Worm (Caenorhabditis elegans) whole organism, L1 larva: Measurements from ENCODE around the gene ztf-27.
A peak's percentile ranks its signal among the peaks of the same experiment; 100 is the strongest.

ENCODE experiments used
- C16A3.4 ChIP-seq: fragments of 150-350 bp; optimal IDR thresholded peaks from 2 replicates; lab custom pipeline; 2014; ENCODE audit warnings: missing biosample characterization, missing genetic modification characterization
- F16B12.6 ChIP-seq: fragments of 150-350 bp; optimal IDR thresholded peaks from 2 replicates; lab custom pipeline; 2014; ENCODE audit warnings: missing biosample characterization, missing genetic modification characterization
- ama-1 ChIP-seq: fragments of 150-350 bp; optimal IDR thresholded peaks from 2 replicates; lab custom pipeline; 2014
- blmp-1 ChIP-seq: fragments of 150-350 bp; optimal IDR thresholded peaks from 2 replicates; lab custom pipeline; 2014; ENCODE audit warnings: missing biosample characterization, missing genetic modification characterization
- ceh-63 ChIP-seq: fragments of 200-800 bp; sonication (Bioruptor generic); optimal IDR thresholded peaks from 2 replicates; lab custom pipeline; 2018; ENCODE audit warnings: mild to moderate bottlenecking, missing genetic modification characterization, missing compliant biosample characterization
- ceh-88 ChIP-seq: fragments of 200-800 bp; sonication (Bioruptor generic); IDR thresholded peaks from 2 replicates; pipeline ENCODE4 v1.3.6; 2022; ENCODE audit warnings: missing genetic modification characterization, missing compliant biosample characterization
- ceh-90 ChIP-seq: sonication (generic microtip); optimal IDR thresholded peaks from 2 replicates; lab custom pipeline; 2016; ENCODE audit warnings: missing genetic modification characterization, missing compliant biosample characterization
- ces-1 ChIP-seq: fragments of 150-350 bp; optimal IDR thresholded peaks from 2 replicates; lab custom pipeline; 2014; ENCODE audit warnings: missing biosample characterization, missing genetic modification reagents, missing genetic modification characterization
- dpl-1 ChIP-seq, 3 experiments: fragments of 150-350 bp in 2 of 3; sonication (generic microtip) in 1 of 3; optimal IDR thresholded peaks; 2 replicates each; lab custom pipeline; 2014 to 2017; ENCODE audit warnings: missing biosample characterization in 3 of 3, missing genetic modification characterization in 3 of 3, missing genetic modification reagents in 3 of 3
- dsc-1 ChIP-seq: sonication (generic microtip); optimal IDR thresholded peaks from 2 replicates; lab custom pipeline; 2016; ENCODE audit warnings: mild to moderate bottlenecking, missing genetic modification characterization, missing compliant biosample characterization
- efl-1 ChIP-seq, 4 experiments: fragments of 150-350 bp; optimal IDR thresholded peaks in 3 of 4; peaks in 1 of 4; 1 replicate in 1 of 4; 2 replicates in 3 of 4; lab custom pipeline; 2014; ENCODE audit warnings: missing biosample characterization in 2 of 4, missing genetic modification characterization in 2 of 4, missing genetic modification reagents in 2 of 4
- efl-3 ChIP-seq: fragments of 200-800 bp; sonication (Bioruptor generic); optimal IDR thresholded peaks from 2 replicates; lab custom pipeline; 2018; ENCODE audit warnings: mild to moderate bottlenecking, missing genetic modification characterization, missing compliant biosample characterization
- egl-13 ChIP-seq: sonication (generic microtip); optimal IDR thresholded peaks from 2 replicates; lab custom pipeline; 2016; ENCODE audit warnings: missing genotype, missing genetic modification reagents, missing genetic modification characterization, missing compliant biosample characterization
- ets-5 ChIP-seq: fragments of 200-800 bp; sonication (Bioruptor generic); IDR thresholded peaks from 2 replicates; pipeline ENCODE4 v1.3.6; 2022; ENCODE audit warnings: missing genetic modification characterization, missing compliant biosample characterization
- fkh-10 ChIP-seq: sonication (generic microtip); optimal IDR thresholded peaks from 2 replicates; lab custom pipeline; 2017; ENCODE audit warnings: missing biosample characterization, missing genetic modification reagents, missing genetic modification characterization
- fkh-8 ChIP-seq: sonication (generic microtip); optimal IDR thresholded peaks from 2 replicates; lab custom pipeline; 2016; ENCODE audit warnings: mild to moderate bottlenecking, missing genetic modification characterization, missing compliant biosample characterization
- fos-1 ChIP-seq: fragments of 150-350 bp; optimal IDR thresholded peaks from 2 replicates; lab custom pipeline; 2014; ENCODE audit warnings: missing biosample characterization, missing genetic modification characterization
- grh-1 ChIP-seq: fragments of 200-800 bp; sonication (Bioruptor generic); IDR thresholded peaks from 2 replicates; pipeline ENCODE4 v1.3.6; 2022; ENCODE audit warnings: missing genetic modification reagents, missing genetic modification characterization, missing compliant biosample characterization
- hlh-17 ChIP-seq: fragments of 200-800 bp; sonication (Bioruptor generic); optimal IDR thresholded peaks from 2 replicates; lab custom pipeline; 2018; ENCODE audit warnings: missing genetic modification characterization, mild to moderate bottlenecking, missing compliant biosample characterization, moderate library complexity, borderline replicate concordance
- hpl-2 ChIP-seq: fragments of 150-350 bp; optimal IDR thresholded peaks from 2 replicates; lab custom pipeline; 2014; ENCODE audit warnings: missing biosample characterization, missing genetic modification reagents, missing genetic modification characterization
- irx-1 ChIP-seq: sonication (generic microtip); optimal IDR thresholded peaks from 2 replicates; lab custom pipeline; 2016; ENCODE audit warnings: missing genetic modification characterization, missing compliant biosample characterization
- jun-1 ChIP-seq: fragments of 150-350 bp; optimal IDR thresholded peaks from 2 replicates; lab custom pipeline; 2014; ENCODE audit warnings: missing biosample characterization, missing genetic modification reagents, missing genetic modification characterization
- lin-14 ChIP-seq: fragments of 200-800 bp; sonication (Bioruptor generic); optimal IDR thresholded peaks from 2 replicates; lab custom pipeline; 2018; ENCODE audit warnings: mild to moderate bottlenecking, missing genetic modification characterization, moderate library complexity, missing compliant biosample characterization
- lin-15B ChIP-seq: fragments of 150-350 bp; sonication (generic microtip); optimal IDR thresholded peaks from 3 replicates; lab custom pipeline; 2014; ENCODE audit warnings: missing biosample characterization, missing genetic modification characterization
- lin-35 ChIP-seq, 2 experiments: fragments of 150-350 bp; optimal IDR thresholded peaks; 2 replicates each; lab custom pipeline; 2014; ENCODE audit warnings: missing biosample characterization in 2 of 2, missing genetic modification characterization in 2 of 2, missing genetic modification reagents in 2 of 2
- lin-39 ChIP-seq: fragments of 150-350 bp; optimal IDR thresholded peaks from 2 replicates; lab custom pipeline; 2014; ENCODE audit warnings: missing biosample characterization, missing genetic modification reagents, missing genetic modification characterization
- lir-3 ChIP-seq: sonication (generic microtip); optimal IDR thresholded peaks from 2 replicates; lab custom pipeline; 2016; ENCODE audit warnings: mild to moderate bottlenecking, missing genetic modification characterization, moderate library complexity, missing compliant biosample characterization; ENCODE audit not compliant: poor library complexity
- lsy-2 ChIP-seq, 2 experiments: fragments of 150-350 bp; optimal IDR thresholded peaks; 2 replicates each; lab custom pipeline; 2014; ENCODE audit warnings: missing biosample characterization in 2 of 2, missing genetic modification characterization in 2 of 2
- mab-9 ChIP-seq: fragments of 200-800 bp; sonication (Bioruptor generic); IDR thresholded peaks from 2 replicates; pipeline ENCODE4 v1.3.6; 2022; ENCODE audit warnings: missing genetic modification reagents, missing genetic modification characterization, missing compliant biosample characterization
- mdl-1 ChIP-seq, 2 experiments: fragments of 150-350 bp; optimal IDR thresholded peaks; 2 replicates each; lab custom pipeline; 2014 to 2017; ENCODE audit warnings: missing biosample characterization in 2 of 2, missing genetic modification characterization in 2 of 2, inconsistent platforms in 1 of 2
- mef-2 ChIP-seq: fragments of 150-350 bp; optimal IDR thresholded peaks from 2 replicates; lab custom pipeline; 2014; ENCODE audit warnings: missing biosample characterization, missing genetic modification characterization
- mep-1 ChIP-seq: fragments of 150-350 bp; optimal IDR thresholded peaks from 2 replicates; lab custom pipeline; 2014; ENCODE audit warnings: missing biosample characterization, missing genetic modification characterization
- nhr-11 ChIP-seq: fragments of 150-350 bp; optimal IDR thresholded peaks from 2 replicates; lab custom pipeline; 2014; ENCODE audit warnings: missing biosample characterization, missing genetic modification characterization
- nhr-12 ChIP-seq: sonication (generic microtip); optimal IDR thresholded peaks from 2 replicates; lab custom pipeline; 2017; ENCODE audit warnings: missing biosample characterization, missing genetic modification characterization
- nhr-19 ChIP-seq: fragments of 200-800 bp; sonication (Bioruptor generic); conservative IDR thresholded peaks from 2 replicates; pipeline ENCODE4 v1.3.6; 2022; ENCODE audit warnings: missing genetic modification characterization, missing compliant biosample characterization
- nhr-20 ChIP-seq: sonication (generic microtip); optimal IDR thresholded peaks from 2 replicates; lab custom pipeline; 2016; ENCODE audit warnings: mild to moderate bottlenecking, missing genetic modification characterization, missing compliant biosample characterization
- nhr-28 ChIP-seq: fragments of 150-350 bp; optimal IDR thresholded peaks from 2 replicates; lab custom pipeline; 2014; ENCODE audit warnings: missing biosample characterization, missing genetic modification characterization
- nhr-71 ChIP-seq: sonication (generic microtip); optimal IDR thresholded peaks from 2 replicates; lab custom pipeline; 2016; ENCODE audit warnings: mild to moderate bottlenecking, missing genetic modification characterization, moderate library complexity, missing compliant biosample characterization
- nhr-76 ChIP-seq: sonication (generic microtip); optimal IDR thresholded peaks from 2 replicates; lab custom pipeline; 2017; ENCODE audit warnings: missing biosample characterization, missing genetic modification characterization
- nhr-84 ChIP-seq: sonication (generic microtip); optimal IDR thresholded peaks from 2 replicates; lab custom pipeline; 2017; ENCODE audit warnings: missing biosample characterization, missing genetic modification characterization
- nhr-85 ChIP-seq: sonication (generic microtip); peaks from one replicate; lab custom pipeline; 2016; ENCODE audit warnings: missing genetic modification characterization, inconsistent platforms, missing compliant biosample characterization
- pqm-1 ChIP-seq: sonication (generic microtip); optimal IDR thresholded peaks from 3 replicates; lab custom pipeline; 2017; ENCODE audit warnings: missing biosample characterization, missing genetic modification characterization
- snpc-4 ChIP-seq: fragments of 150-350 bp; optimal IDR thresholded peaks from 2 replicates; lab custom pipeline; 2014; ENCODE audit warnings: missing biosample characterization, missing genetic modification characterization
- snu-23 ChIP-seq: sonication (generic microtip); optimal IDR thresholded peaks from 2 replicates; lab custom pipeline; 2016; ENCODE audit warnings: missing genetic modification characterization, missing compliant biosample characterization
- sox-4 ChIP-seq: sonication (generic microtip); optimal IDR thresholded peaks from 2 replicates; lab custom pipeline; 2016; ENCODE audit warnings: missing genetic modification characterization, missing compliant biosample characterization
- sup-37 ChIP-seq: fragments of 200-800 bp; sonication (Bioruptor generic); optimal IDR thresholded peaks from 2 replicates; lab custom pipeline; 2018; ENCODE audit warnings: mild to moderate bottlenecking, missing genetic modification characterization, missing compliant biosample characterization
- tbx-2 ChIP-seq: sonication (generic microtip); optimal IDR thresholded peaks from 2 replicates; lab custom pipeline; 2016; ENCODE audit warnings: missing genetic modification characterization, missing compliant biosample characterization
- tlp-1 ChIP-seq: fragments of 150-350 bp; optimal IDR thresholded peaks from 2 replicates; lab custom pipeline; 2014; ENCODE audit warnings: missing biosample characterization, missing genetic modification characterization
- unc-30 ChIP-seq: sonication (generic microtip); optimal IDR thresholded peaks from 2 replicates; lab custom pipeline; 2017; ENCODE audit warnings: missing biosample characterization, missing genetic modification characterization
- unc-86 ChIP-seq: sonication (generic microtip); optimal IDR thresholded peaks from 2 replicates; lab custom pipeline; 2016; ENCODE audit warnings: missing genetic modification characterization, missing compliant biosample characterization
- vab-15 ChIP-seq: sonication (generic microtip); optimal IDR thresholded peaks from 2 replicates; lab custom pipeline; 2017; ENCODE audit warnings: missing genotype, mild to moderate bottlenecking, missing genetic modification characterization, missing compliant biosample characterization
- xbp-1 ChIP-seq: sonication (generic microtip); optimal IDR thresholded peaks from 2 replicates; lab custom pipeline; 2016; ENCODE audit warnings: missing genetic modification characterization, missing compliant biosample characterization
- zip-4 ChIP-seq: fragments of 200-800 bp; sonication (Bioruptor generic); optimal IDR thresholded peaks from 2 replicates; lab custom pipeline; 2018; ENCODE audit warnings: mild to moderate bottlenecking, missing genetic modification characterization, moderate library complexity, missing compliant biosample characterization
- ztf-4 ChIP-seq: fragments of 150-350 bp; optimal IDR thresholded peaks from 2 replicates; lab custom pipeline; 2014; ENCODE audit warnings: missing biosample characterization, missing genetic modification characterization

Gene ztf-27

ce11 chrII:10390250-10390821 lies 5.2 kb downstream of the ztf-27 start:
- TF ChIP-seq nhr-85 (peak; percentile 79), lin-14 (GFP tag; lab: Kevin White, UChicago) (peak; percentile 87), vab-15 (no peak), egl-13 (tag; lab: Kevin White, UChicago) (no peak), irx-1 (tag; lab: Kevin White, UChicago) (no peak), jun-1 (tag; lab: Kevin White, UChicago) (no peak), sup-37 (GFP tag; lab: Kevin White, UChicago) (peak; percentile 14), nhr-12 (tag; lab: Kevin White, UChicago) (no peak), ces-1 (no peak), xbp-1 (tag; lab: Kevin White, UChicago) (no peak), nhr-19 (peak; percentile 63), ceh-90 (tag; lab: Kevin White, UChicago) (no peak), lir-3 (peak; percentile 2), blmp-1 (tag; lab: Kevin White, UChicago) (peak; percentile 69), pqm-1 (no peak), lin-15B (tag; lab: Kevin White, UChicago) (no peak), ets-5 (GFP tag; lab: Robert Waterston, UW) (no peak), nhr-71 (peak; percentile 79), tlp-1 (tag; lab: Kevin White, UChicago) (no peak), lin-39 (tag; lab: Kevin White, UChicago) (no peak), C16A3.4 (tag; lab: Kevin White, UChicago) (no peak), nhr-20 (tag; lab: Kevin White, UChicago) (peak; percentile 82), snpc-4 (tag; lab: Kevin White, UChicago) (no peak), nhr-28 (no peak), hlh-17 (GFP tag; lab: Kevin White, UChicago) (no peak), mef-2 (tag; lab: Kevin White, UChicago) (no peak), fkh-8 (tag; lab: Kevin White, UChicago) (no peak), fkh-10 (no peak), ceh-88 (GFP tag; lab: Robert Waterston, UW) (no peak), lin-35 (GFP tag; optimal IDR thresholded peaks at IDR 0.05; lab: Kevin White, UChicago) (peak in 1 of 2 experiments; percentile 76), zip-4 (GFP tag; lab: Kevin White, UChicago) (no peak), fos-1 (tag; lab: Kevin White, UChicago) (peak; percentile 32), unc-30 (tag; lab: Kevin White, UChicago) (no peak), ama-1 (lab: Kevin White, UChicago) (peak; percentile 63), dsc-1 (tag; lab: Kevin White, UChicago) (no peak), nhr-84 (tag; lab: Kevin White, UChicago) (no peak), unc-86 (tag; lab: Kevin White, UChicago) (no peak), efl-3 (GFP tag; lab: Kevin White, UChicago) (no peak), nhr-11 (tag; lab: Kevin White, UChicago) (no peak), snu-23 (GFP tag; lab: Kevin White, UChicago) (peak; percentile 68), grh-1 (GFP tag; lab: Robert Waterston, UW) (no peak), dpl-1 (GFP tag; optimal IDR thresholded peaks at IDR 0.05; lab: Kevin White, UChicago) (peak in 1 of 3 experiments; percentile 19), F16B12.6 (tag; lab: Kevin White, UChicago) (no peak), ztf-4 (tag; lab: Kevin White, UChicago) (peak; percentile 46), efl-1 (optimal IDR thresholded peaks at IDR 0.05; lab: Kevin White, UChicago) (peak in 1 of 2 experiments; percentile 20), efl-1 (GFP tag; optimal IDR thresholded peaks at IDR 0.05 in 1 of 2; lab: Kevin White, UChicago) (peak in 1 of 2 experiments; percentile 63), mab-9 (GFP tag; lab: Robert Waterston, UW) (no peak), mep-1 (peak; percentile 17), hpl-2 (GFP tag; lab: Kevin White, UChicago) (no peak), tbx-2 (tag; lab: Kevin White, UChicago) (peak; percentile 46), ceh-63 (GFP tag; lab: Kevin White, UChicago) (no peak), nhr-76 (tag; lab: Kevin White, UChicago) (no peak), lsy-2 (tag; optimal IDR thresholded peaks at IDR 0.05; lab: Kevin White, UChicago) (peak; percentile 52 to 60), sox-4 (tag; lab: Kevin White, UChicago) (no peak), mdl-1 (tag; optimal IDR thresholded peaks at IDR 0.05; lab: Kevin White, UChicago) (peak in 1 of 2 experiments; percentile 90)
